Fruit fly (Drosophila melanogaster) whole organism, embryonic: ENCODE measurements around the gene CG32313.

Experiments used
- MTF-1 ChIP-seq: fragments of 200-800 bp; sonication (Bioruptor generic); optimal IDR thresholded peaks from 2 replicates; lab custom pipeline; 2018; ENCODE audit warnings: missing biosample characterization, mild to moderate bottlenecking, missing genetic modification characterization, borderline replicate concordance
- esg ChIP-seq: fragments of 200-800 bp; sonication (Bioruptor generic); conservative IDR thresholded peaks from 2 replicates; pipeline ENCODE4 v1.3.6; 2022; ENCODE audit warnings: missing biosample characterization, missing genetic modification characterization
- fru ChIP-seq: fragments of >200 bp; optimal IDR thresholded peaks from 2 replicates; lab custom pipeline; 2017
- ham ChIP-seq: fragments of 200-800 bp; sonication (Bioruptor generic); IDR thresholded peaks from 2 replicates; pipeline ENCODE4 v1.3.6; 2022; ENCODE audit warnings: missing biosample characterization, missing genetic modification characterization

- TF ChIP-seq fru (lab: Kevin White, UChicago) (no peak), MTF-1 (peak; percentile 38), ham (GFP tag; lab: Robert Waterston, UW) (no peak), esg (GFP tag; lab: Robert Waterston, UW) (no peak)
These were observed 28.8 kb downstream of the CG32313 start, which contains the start of gene cue for dm6 chr3L:1516631-1517273.
